Fruit fly (Drosophila melanogaster): Measurements from ENCODE around the gene CG4367.
A peak's percentile ranks its signal among the peaks of the same experiment; 100 is the strongest.

CG4367 gene

DNA sequence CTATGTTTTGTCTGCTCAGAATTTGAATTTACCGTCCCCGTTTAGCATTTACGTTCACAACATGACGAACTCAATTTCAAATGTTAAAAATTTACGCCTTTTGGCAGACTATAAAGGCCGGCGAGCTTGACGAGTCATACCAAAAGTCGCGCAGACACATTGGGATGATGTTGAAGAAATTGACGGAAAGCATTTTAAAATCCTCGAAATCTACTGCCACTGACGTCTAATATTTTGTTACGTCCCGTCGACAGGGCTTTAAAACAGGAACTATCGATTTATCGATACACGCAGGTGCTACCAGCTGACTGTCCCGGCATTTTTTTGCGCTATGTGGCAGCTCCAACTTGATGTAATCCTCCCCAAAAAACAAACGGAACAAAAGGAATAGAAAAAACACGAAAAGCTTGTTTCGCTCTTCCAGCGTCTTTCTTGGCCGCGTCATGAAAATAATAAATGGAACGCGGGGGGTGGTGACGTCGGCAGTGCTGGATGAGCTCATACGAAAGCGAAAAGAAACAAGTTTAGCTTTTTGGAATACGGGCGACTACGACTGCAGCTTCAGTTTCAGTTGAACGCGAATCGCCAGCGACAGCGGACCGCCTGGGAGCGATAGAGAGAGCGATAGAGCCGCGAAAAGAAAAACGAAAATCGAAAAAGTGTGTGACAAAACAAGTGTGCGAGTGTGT lies 4.3 kb upstream of the CG4367 start, which contains the start of gene Orp8 (continued):
- TF ChIP-seq CG18476 (GFP tag; optimal IDR thresholded peaks at IDR 0.05) (no peak), CG4854 (GFP tag; optimal IDR thresholded peaks at IDR 0.05) (no peak), tll (GFP tag; optimal IDR thresholded peaks at IDR 0.05) (no peak), corto (GFP tag; optimal IDR thresholded peaks at IDR 0.05) (peak; percentile 19), ac (GFP tag; optimal IDR thresholded peaks at IDR 0.05) (no peak), CG2199 (GFP tag; IDR thresholded peaks at IDR 0.05) (no peak; the same call in 2 of the 3 replicates), CG9215 (GFP tag; IDR thresholded peaks at IDR 0.05) (no peak), inv (GFP tag; IDR thresholded peaks at IDR 0.05; ENCODE audit: partially characterized antibody) (0 out of 2 replicates have a peak, but pooled peaks have one; percentile 14), shn (GFP tag; optimal IDR thresholded peaks at IDR 0.05) (no peak), CG9609 (GFP tag; optimal IDR thresholded peaks at IDR 0.05) (no peak), Oaz (GFP tag; IDR thresholded peaks at IDR 0.05) (no peak), CG10431 (GFP tag; optimal IDR thresholded peaks at IDR 0.05) (no peak), fd64A (GFP tag; optimal IDR thresholded peaks at IDR 0.05) (no peak), CG31224 (GFP tag; IDR thresholded peaks at IDR 0.05) (no peak), CG12659 (GFP tag; optimal IDR thresholded peaks at IDR 0.05) (peak; percentile 40), zen (tag; optimal IDR thresholded peaks at IDR 0.05) (no peak), Chrac-16 (GFP tag; optimal IDR thresholded peaks at IDR 0.05) (no peak), row (GFP tag; IDR thresholded peaks at IDR 0.05) (no peak), CG14860 (GFP tag; IDR thresholded peaks at IDR 0.05; ENCODE audit: partially characterized antibody) (peak; percentile 56; the same call in 1 of the 3 replicates), gsb-n (tag; optimal IDR thresholded peaks at IDR 0.05) (no peak), CG10209 (GFP tag; optimal IDR thresholded peaks at IDR 0.05) (no peak), tap (tag; optimal IDR thresholded peaks at IDR 0.05) (no peak), mirr (GFP tag; optimal IDR thresholded peaks at IDR 0.05) (no peak), CG2120 (GFP tag; optimal IDR thresholded peaks at IDR 0.05) (no peak), CG13624 (GFP tag; optimal IDR thresholded peaks at IDR 0.05) (no peak), lbe (GFP tag; optimal IDR thresholded peaks at IDR 0.05) (no peak), CG12219 (GFP tag; optimal IDR thresholded peaks at IDR 0.05) (no peak), Sry-β (GFP tag; optimal IDR thresholded peaks at IDR 0.05) (no peak), Aef1 (GFP tag; IDR thresholded peaks at IDR 0.05) (no peak), HLH4C (GFP tag; IDR thresholded peaks at IDR 0.05; ENCODE audit: partially characterized antibody) (peak; percentile 74), CG17912 (GFP tag; optimal IDR thresholded peaks at IDR 0.05) (no peak), caup (GFP tag; optimal IDR thresholded peaks at IDR 0.05; ENCODE audit: severe bottlenecking) (peak; percentile 65), bbx (GFP tag; IDR thresholded peaks at IDR 0.05; ENCODE audit: partially characterized antibody) (peak; percentile 30; the same call in 1 of the 2 replicates), TFAM (GFP tag; optimal IDR thresholded peaks at IDR 0.05) (no peak), Rfx (GFP tag; IDR thresholded peaks at IDR 0.05) (peak; percentile 47; the same call in 1 of the 2 replicates), Hsf (GFP tag; optimal IDR thresholded peaks at IDR 0.05) (no peak), Doc3 (GFP tag; IDR thresholded peaks at IDR 0.05; ENCODE audit: partially characterized antibody) (peak; percentile 58; the same call in 2 of the 3 replicates), luna (GFP tag; optimal IDR thresholded peaks at IDR 0.05) (peak; percentile 11), Fer3 (tag; optimal IDR thresholded peaks at IDR 0.05) (peak; percentile 18), bowl (GFP tag; IDR thresholded peaks at IDR 0.05) (no peak), dimm (GFP tag; IDR thresholded peaks at IDR 0.05) (no peak), CG3281 (GFP tag; optimal IDR thresholded peaks at IDR 0.05) (no peak), otp (GFP tag; IDR thresholded peaks at IDR 0.05) (no peak; the same call in 2 of the 3 replicates), ewg (GFP tag; optimal IDR thresholded peaks at IDR 0.05) (no peak), CG18262 (tag; optimal IDR thresholded peaks at IDR 0.05) (no peak), aop (GFP tag; IDR thresholded peaks at IDR 0.05) (no peak), Fer2 (tag; optimal IDR thresholded peaks at IDR 0.05) (no peak), CG14441 (GFP tag; IDR thresholded peaks at IDR 0.05) (no peak), mam (GFP tag; optimal IDR thresholded peaks at IDR 0.05) (no peak)
